Worm (Caenorhabditis elegans) whole organism, young adult: ENCODE data around the gene lin-42.

Experiments
- F33H1.4 ChIP-seq: fragments of 200-800 bp; sonication (Bioruptor generic); IDR thresholded peaks from 2 replicates; pipeline ENCODE4 v1.3.6; 2022; ENCODE audit warnings: missing genetic modification reagents, missing genetic modification characterization, missing compliant biosample characterization
- Y79H2A.3 ChIP-seq: fragments of 200-800 bp; sonication (Bioruptor generic); conservative IDR thresholded peaks from 2 replicates; pipeline ENCODE4 v1.3.6; 2022; ENCODE audit warnings: missing genetic modification reagents, missing genetic modification characterization, missing compliant biosample characterization
- atf-7 ChIP-seq: sonication (generic microtip); optimal IDR thresholded peaks from 2 replicates; lab custom pipeline; 2017; ENCODE audit warnings: mild to moderate bottlenecking, missing genetic modification characterization, missing compliant biosample characterization
- athp-1 ChIP-seq: sonication (generic microtip); optimal IDR thresholded peaks from 2 replicates; lab custom pipeline; 2017; ENCODE audit warnings: mild to moderate bottlenecking, missing genetic modification characterization, missing compliant biosample characterization
- attf-6 ChIP-seq: fragments of 200-800 bp; sonication (Bioruptor generic); IDR thresholded peaks from 2 replicates; pipeline ENCODE4 v1.3.6; 2022; ENCODE audit warnings: missing genetic modification reagents, missing genetic modification characterization, missing compliant biosample characterization
- ceh-100 ChIP-seq: fragments of 200-800 bp; sonication (Bioruptor generic); IDR thresholded peaks from 2 replicates; pipeline ENCODE4 v1.3.6; 2022; ENCODE audit warnings: missing genetic modification reagents, missing genetic modification characterization, missing compliant biosample characterization
- ceh-27 ChIP-seq: fragments of 200-800 bp; sonication (Bioruptor generic); optimal IDR thresholded peaks from 2 replicates; lab custom pipeline; 2018; ENCODE audit warnings: mild to moderate bottlenecking, missing genetic modification characterization, moderate library complexity, missing compliant biosample characterization
- ceh-79 ChIP-seq: sonication (generic microtip); optimal IDR thresholded peaks from 2 replicates; lab custom pipeline; 2017; ENCODE audit warnings: mild to moderate bottlenecking, missing genetic modification characterization, missing compliant biosample characterization
- dpff-1 ChIP-seq: sonication (generic microtip); optimal IDR thresholded peaks from 2 replicates; lab custom pipeline; 2017; ENCODE audit warnings: mild to moderate bottlenecking, missing genetic modification characterization, missing compliant biosample characterization
- dpl-1 ChIP-seq: fragments of 150-350 bp; optimal IDR thresholded peaks from 2 replicates; lab custom pipeline; 2014; ENCODE audit warnings: missing biosample characterization, missing genetic modification reagents, missing genetic modification characterization
- efl-1 ChIP-seq: fragments of 150-350 bp; optimal IDR thresholded peaks from 2 replicates; lab custom pipeline; 2014; ENCODE audit warnings: missing biosample characterization, missing genetic modification reagents, missing genetic modification characterization
- egl-44 ChIP-seq: fragments of 200-800 bp; sonication (Bioruptor generic); IDR thresholded peaks from 2 replicates; pipeline ENCODE4 v1.3.6; 2022; ENCODE audit warnings: missing genetic modification reagents, missing genetic modification characterization, missing compliant biosample characterization
- egrh-3 ChIP-seq: fragments of 200-800 bp; sonication (Bioruptor generic); IDR thresholded peaks from 2 replicates; pipeline ENCODE4 v1.3.6; 2022; ENCODE audit warnings: missing genetic modification reagents, missing genetic modification characterization, missing compliant biosample characterization
- hlh-12 ChIP-seq: sonication (generic microtip); optimal IDR thresholded peaks from 2 replicates; lab custom pipeline; 2016; ENCODE audit warnings: missing genetic modification characterization, missing compliant biosample characterization
- hmg-1.2 ChIP-seq: fragments of 200-800 bp; sonication (Bioruptor generic); IDR thresholded peaks from 2 replicates; pipeline ENCODE4 v1.3.6; 2022; ENCODE audit warnings: missing genetic modification reagents, missing genetic modification characterization, missing compliant biosample characterization
- hrde-1 ChIP-seq: sonication (generic microtip); optimal IDR thresholded peaks from 2 replicates; lab custom pipeline; 2016; ENCODE audit warnings: missing genetic modification characterization, mild to moderate bottlenecking, missing compliant biosample characterization, moderate library complexity, missing genotype, missing genetic modification reagents, borderline replicate concordance
- lag-1 ChIP-seq: fragments of 200-800 bp; sonication (Bioruptor generic); IDR thresholded peaks from 2 replicates; pipeline ENCODE4 v1.3.6; 2022; ENCODE audit warnings: missing genetic modification reagents, missing genetic modification characterization, missing compliant biosample characterization
- lir-1 ChIP-seq: fragments of 200-800 bp; sonication (Bioruptor generic); conservative IDR thresholded peaks from 2 replicates; pipeline ENCODE4 v1.3.6; 2022; ENCODE audit warnings: missing genetic modification reagents, missing genetic modification characterization, missing compliant biosample characterization
- lsy-27 ChIP-seq: sonication (generic microtip); optimal IDR thresholded peaks from 2 replicates; lab custom pipeline; 2017; ENCODE audit warnings: missing genetic modification characterization, mild to moderate bottlenecking, missing compliant biosample characterization, antibody characterized with exemption, missing genotype, borderline replicate concordance; ENCODE audit not compliant: insufficient read depth
- madf-10 ChIP-seq: sonication (generic microtip); optimal IDR thresholded peaks from 2 replicates; lab custom pipeline; 2016; ENCODE audit warnings: mild to moderate bottlenecking, missing genetic modification characterization, missing compliant biosample characterization
- madf-3 ChIP-seq: fragments of 200-800 bp; sonication (Bioruptor generic); IDR thresholded peaks from 2 replicates; pipeline ENCODE4 v1.3.6; 2022; ENCODE audit warnings: missing genetic modification reagents, missing genetic modification characterization, missing compliant biosample characterization
- mcd-1 ChIP-seq: fragments of 200-800 bp; sonication (Bioruptor generic); IDR thresholded peaks from 2 replicates; pipeline ENCODE4 v1.3.6; 2022; ENCODE audit warnings: missing genetic modification reagents, missing genetic modification characterization, missing compliant biosample characterization
- mes-4 ChIP-seq: sonication (generic microtip); optimal IDR thresholded peaks from 2 replicates; lab custom pipeline; 2016; ENCODE audit warnings: missing genotype, missing genetic modification characterization, missing compliant biosample characterization
- nhr-179 ChIP-seq: sonication (generic microtip); optimal IDR thresholded peaks from 2 replicates; lab custom pipeline; 2016; ENCODE audit warnings: mild to moderate bottlenecking, missing genetic modification characterization, missing compliant biosample characterization
- nhr-80 ChIP-seq: sonication (generic microtip); optimal IDR thresholded peaks from 2 replicates; lab custom pipeline; 2016; ENCODE audit warnings: missing genetic modification characterization, missing compliant biosample characterization
- rec-8 ChIP-seq, 2 experiments: sonication (generic microtip); optimal IDR thresholded peaks; 2 replicates each; lab custom pipeline; 2016; ENCODE audit warnings: mild to moderate bottlenecking in 2 of 2, missing genetic modification characterization in 2 of 2, missing genetic modification reagents in 2 of 2, missing genotype in 2 of 2, missing biosample characterization in 1 of 2, missing compliant biosample characterization in 1 of 2, moderate library complexity in 1 of 2
- repo-1 ChIP-seq: sonication (generic microtip); optimal IDR thresholded peaks from 2 replicates; lab custom pipeline; 2017; ENCODE audit warnings: mild to moderate bottlenecking, missing genetic modification characterization, missing compliant biosample characterization
- sea-2 ChIP-seq: fragments of 200-800 bp; sonication (Bioruptor generic); IDR thresholded peaks from 2 replicates; pipeline ENCODE4 v1.3.6; 2022; ENCODE audit warnings: missing genetic modification characterization, missing compliant biosample characterization
- snpc-1.3 ChIP-seq: sonication (generic microtip); optimal IDR thresholded peaks from 2 replicates; lab custom pipeline; 2017; ENCODE audit warnings: missing genetic modification characterization, mild to moderate bottlenecking, missing compliant biosample characterization, antibody characterized with exemption, moderate library complexity, missing genotype, missing genetic modification reagents; ENCODE audit not compliant: insufficient read depth
- tlf-1 ChIP-seq: fragments of 200-800 bp; sonication (Bioruptor generic); optimal IDR thresholded peaks from 2 replicates; lab custom pipeline; 2018; ENCODE audit warnings: mild to moderate bottlenecking, missing genetic modification characterization, missing compliant biosample characterization
- zfh-2 ChIP-seq: fragments of 200-800 bp; sonication (Bioruptor generic); conservative IDR thresholded peaks from 2 replicates; pipeline ENCODE4 v1.3.6; 2022; ENCODE audit warnings: missing genetic modification reagents, missing genetic modification characterization, missing compliant biosample characterization
- ztf-25 ChIP-seq: fragments of 200-800 bp; sonication (Bioruptor generic); IDR thresholded peaks from 2 replicates; pipeline ENCODE4 v1.3.6; 2022; ENCODE audit warnings: missing genetic modification reagents, missing genetic modification characterization, missing compliant biosample characterization
- ztf-3 ChIP-seq: fragments of 200-800 bp; sonication (Bioruptor generic); optimal IDR thresholded peaks from 2 replicates; lab custom pipeline; 2018; ENCODE audit warnings: mild to moderate bottlenecking, missing genetic modification characterization, missing compliant biosample characterization

The lin-42 gene

ce11 chrII:1236479-1236878 is 15.7 kb downstream of the lin-42 start:
- TF ChIP-seq egl-44 (GFP tag; lab: Robert Waterston, UW) (no peak), hmg-1.2 (GFP tag; lab: Robert Waterston, UW) (peak; percentile 82; the same call in 1 of the 2 replicates)
- TF ChIP-seq, all 124 proteins: peak for 1

- TF ChIP-seq egrh-3 (GFP tag; lab: Robert Waterston, UW), result peak; percentile 85; the same call in 1 of the 2 replicates
- 0 out of 2 replicates have a peak, but pooled peaks have one; percentile 37 for TF ChIP-seq zfh-2 (GFP tag; lab: Robert Waterston, UW)
- TF ChIP-seq madf-3, result no peak
Measured at ce11 chrII:1236003-1236402, 16.2 kb downstream of the lin-42 start.

ce11 chrII:1234971-1235370 is 17.2 kb downstream of the lin-42 start:
- TF ChIP-seq ceh-79 (tag; lab: Kevin White, UChicago), result no peak
- TF ChIP-seq atf-7 (tag; lab: Kevin White, UChicago), result no peak
- no peak for TF ChIP-seq ceh-100 (GFP tag; lab: Robert Waterston, UW)
- no peak for TF ChIP-seq lsy-27 (tag; lab: Kevin White, UChicago)
- TF ChIP-seq hlh-12 (tag; lab: Kevin White, UChicago), result no peak
- no peak for TF ChIP-seq nhr-80 (tag; lab: Kevin White, UChicago)
- TF ChIP-seq rec-8 (tag; optimal IDR thresholded peaks at IDR 0.05; lab: Kevin White, UChicago), result no peak
- TF ChIP-seq lir-1 (GFP tag; lab: Robert Waterston, UW), result no peak
- no peak for TF ChIP-seq mes-4 (tag; lab: Kevin White, UChicago)
- no peak for TF ChIP-seq hrde-1
- TF ChIP-seq dpl-1 (GFP tag; lab: Kevin White, UChicago), result no peak
- no peak for TF ChIP-seq ztf-3 (GFP tag; lab: Kevin White, UChicago)
- no peak for TF ChIP-seq Y79H2A.3 (GFP tag; lab: Robert Waterston, UW)
- no peak for TF ChIP-seq repo-1 (tag; lab: Kevin White, UChicago)

ce11 chrII:1232967-1233366 is 19.2 kb downstream of the lin-42 start:
- TF ChIP-seq snpc-1.3 (tag; lab: Kevin White, UChicago) (no peak), lsy-27 (tag; lab: Kevin White, UChicago) (no peak), mcd-1 (GFP tag; lab: Robert Waterston, UW) (no peak), nhr-179 (tag; lab: Kevin White, UChicago) (no peak), ceh-27 (GFP tag; lab: Kevin White, UChicago) (no peak), tlf-1 (GFP tag; lab: Kevin White, UChicago) (no peak), attf-6 (GFP tag; lab: Robert Waterston, UW) (no peak), madf-10 (tag; lab: Kevin White, UChicago) (no peak), sea-2 (no peak), F33H1.4 (no peak), lag-1 (GFP tag; lab: Robert Waterston, UW) (no peak), ztf-25 (no peak), athp-1 (tag; lab: Kevin White, UChicago) (no peak), efl-1 (no peak)
- TF ChIP-seq, all 124 proteins: peak for 0

- no peak for TF ChIP-seq dpff-1 (tag; lab: Kevin White, UChicago)
- TF ChIP-seq zfh-2 (GFP tag; lab: Robert Waterston, UW), result peak; percentile 72
Measured at ce11 chrII:1228943-1229342, 23.2 kb downstream of the lin-42 start.
